Worm (Caenorhabditis elegans): ENCODE results near the gene cpt-4.

The cpt-4 gene

DNA sequence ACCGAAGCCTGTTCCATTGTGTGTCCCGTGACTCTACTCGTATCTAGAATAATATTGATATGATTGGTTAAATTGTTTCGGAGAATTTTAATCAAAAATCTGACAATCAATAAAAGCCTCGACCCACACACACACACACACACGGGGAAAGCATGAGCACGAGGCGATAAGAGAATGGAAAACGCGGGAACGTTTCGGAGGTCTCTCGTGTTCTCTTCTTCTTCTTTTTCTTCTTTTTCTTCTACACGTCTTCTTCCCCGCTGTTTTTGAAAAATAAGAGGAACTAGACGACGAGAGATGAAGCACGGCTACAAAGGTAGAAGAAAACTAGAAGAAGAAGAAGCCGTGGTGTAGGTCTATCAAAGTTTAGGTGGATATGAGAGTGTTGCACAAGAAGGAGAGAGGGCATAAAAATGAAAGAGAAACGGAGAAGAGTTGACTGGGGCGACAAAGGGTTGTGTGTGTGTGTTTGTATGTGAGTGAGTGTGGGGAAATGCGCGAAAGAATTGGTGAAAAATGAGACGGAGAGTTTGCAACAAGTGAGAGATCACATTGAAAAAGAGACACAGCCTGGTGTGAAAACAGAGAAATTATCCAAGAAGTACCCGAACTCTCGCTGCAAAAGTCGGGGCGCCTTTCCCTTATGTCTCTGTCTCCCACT is 37.4 kb upstream of the cpt-4 start, which contains the start of gene mlk-1 (continued):
- TF ChIP-seq fkh-10 (GFP tag; optimal IDR thresholded peaks at IDR 0.05) (peak; percentile 89), nhr-11 (tag; optimal IDR thresholded peaks at IDR 0.05) (peak; percentile 66), nhr-77 (tag; optimal IDR thresholded peaks at IDR 0.05) (no peak), sea-2 (GFP tag; optimal IDR thresholded peaks at IDR 0.05) (no peak), lsy-12 (tag; optimal IDR thresholded peaks at IDR 0.05) (peak; percentile 5), jun-1 (tag; optimal IDR thresholded peaks at IDR 0.05) (peak; percentile 38), ama-1 (optimal IDR thresholded peaks at IDR 0.05) (peak; percentile 26), lin-15B (tag; optimal IDR thresholded peaks at IDR 0.05) (peak; percentile 44), ZK546.5 (tag; optimal IDR thresholded peaks at IDR 0.05) (no peak), hmg-11 (tag; optimal IDR thresholded peaks at IDR 0.05) (peak; percentile 89), unc-39 (tag; optimal IDR thresholded peaks at IDR 0.05) (no peak), lin-39 (tag; optimal IDR thresholded peaks at IDR 0.05) (peak; percentile 68), nhr-12 (tag; optimal IDR thresholded peaks at IDR 0.05) (no peak), egl-5 (tag; optimal IDR thresholded peaks at IDR 0.05) (no peak), pha-4 (tag; optimal IDR thresholded peaks at IDR 0.05) (peak; percentile 69)

ce11 chrV:5053335-5053734 is 25.8 kb upstream of the cpt-4 start, which contains the start of gene cwp-4:
TSS of gene cwp-4 (plus strand) at chrV:5053635.
- TF ChIP-seq sea-2 (GFP tag; optimal IDR thresholded peaks at IDR 0.05) (no peak), ZK546.5 (tag; optimal IDR thresholded peaks at IDR 0.05) (no peak), tbx-2 (tag; optimal IDR thresholded peaks at IDR 0.05) (no peak), mml-1 (tag; optimal IDR thresholded peaks at IDR 0.05) (no peak), ztf-4 (tag; optimal IDR thresholded peaks at IDR 0.05) (no peak), nhr-12 (tag; optimal IDR thresholded peaks at IDR 0.05) (no peak), fkh-2 (tag; optimal IDR thresholded peaks at IDR 0.05) (no peak), daf-12 (tag; optimal IDR thresholded peaks at IDR 0.05) (no peak), nhr-28 (tag; optimal IDR thresholded peaks at IDR 0.05) (no peak)

DNA sequence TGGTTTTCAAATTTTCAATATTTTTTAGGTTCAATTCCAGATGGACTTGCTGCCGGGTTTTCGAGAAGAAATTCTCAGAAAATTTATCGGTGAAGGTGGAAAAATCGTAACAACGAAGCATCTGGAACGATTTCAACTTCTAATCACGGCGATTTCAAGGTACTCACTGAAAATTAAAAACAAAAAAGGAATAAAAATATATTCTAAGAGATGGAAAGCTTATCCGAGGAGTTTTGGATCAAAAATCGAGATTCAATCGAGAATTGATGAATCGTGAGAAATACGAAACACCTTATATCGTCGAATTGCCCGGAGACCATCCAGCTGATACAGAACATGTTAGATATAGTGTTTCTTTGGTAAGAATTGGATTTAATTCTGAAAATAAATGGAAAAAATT is 24.7 kb upstream of the cpt-4 start, which contains the start of gene K11D12.12:
Gene K11D12.12, plus strand, starts transcription at position 29 of the 400 bp plus-strand sequence.
- TF ChIP-seq ceh-16 (tag; optimal IDR thresholded peaks at IDR 0.05) (no peak), hmg-11 (tag; optimal IDR thresholded peaks at IDR 0.05) (no peak), lin-39 (tag; optimal IDR thresholded peaks at IDR 0.05) (no peak), lsy-12 (tag; optimal IDR thresholded peaks at IDR 0.05) (no peak), nhr-77 (tag; optimal IDR thresholded peaks at IDR 0.05) (no peak), snpc-4 (tag; optimal IDR thresholded peaks at IDR 0.05) (no peak), mdl-1 (tag; optimal IDR thresholded peaks at IDR 0.05) (no peak), tbx-2 (tag; optimal IDR thresholded peaks at IDR 0.05) (no peak), ZK546.5 (tag; optimal IDR thresholded peaks at IDR 0.05) (no peak)

DNA sequence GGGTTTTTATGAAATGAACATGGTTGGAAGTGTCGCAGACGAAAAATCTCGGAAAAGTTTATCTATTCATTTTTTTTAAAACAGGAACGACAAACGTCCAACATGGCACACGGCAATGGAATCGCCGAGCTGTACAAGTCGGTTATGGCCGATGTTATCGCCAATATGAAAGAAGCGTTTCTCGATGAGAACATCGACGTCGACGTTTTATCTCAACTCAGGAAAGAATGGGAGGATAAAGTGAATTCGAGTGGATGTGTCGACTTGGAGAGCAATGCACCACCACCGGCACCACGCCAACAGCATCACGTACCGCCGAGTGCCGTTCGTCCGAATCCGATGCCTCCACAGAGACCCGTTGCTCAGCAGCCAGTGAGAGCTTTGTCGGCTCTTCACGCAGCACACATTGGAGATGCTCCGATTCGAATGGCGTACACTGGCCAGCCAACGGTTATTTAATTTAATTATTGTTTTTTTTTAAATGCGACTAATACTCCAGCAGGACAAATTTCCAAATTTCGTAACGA is 22.6 kb upstream of the cpt-4 start:
- TF ChIP-seq fkh-2 (tag; optimal IDR thresholded peaks at IDR 0.05) (no peak), nhr-11 (tag; optimal IDR thresholded peaks at IDR 0.05) (no peak), ceh-28 (tag; optimal IDR thresholded peaks at IDR 0.05) (no peak), nhr-25 (tag; optimal IDR thresholded peaks at IDR 0.05) (no peak), tbx-2 (tag; optimal IDR thresholded peaks at IDR 0.05) (no peak), ztf-11 (tag; optimal IDR thresholded peaks at IDR 0.05) (no peak), nhr-43 (tag; optimal IDR thresholded peaks at IDR 0.05; ENCODE audit: poor library complexity, severe bottlenecking) (no peak), mml-1 (tag; optimal IDR thresholded peaks at IDR 0.05) (no peak), zag-1 (tag; optimal IDR thresholded peaks at IDR 0.05) (no peak), pha-4 (tag; optimal IDR thresholded peaks at IDR 0.05) (no peak), unc-39 (tag; optimal IDR thresholded peaks at IDR 0.05) (no peak), nhr-67 (tag; optimal IDR thresholded peaks at IDR 0.05) (no peak), ceh-82 (tag; optimal IDR thresholded peaks at IDR 0.05) (no peak), ztf-4 (tag; optimal IDR thresholded peaks at IDR 0.05) (no peak), ceh-9 (tag; optimal IDR thresholded peaks at IDR 0.05) (no peak), lin-15B (tag; optimal IDR thresholded peaks at IDR 0.05) (no peak), snpc-4 (tag; optimal IDR thresholded peaks at IDR 0.05) (no peak), nhr-237 (tag; optimal IDR thresholded peaks at IDR 0.05) (no peak)

- TF ChIP-seq ceh-16 (tag; optimal IDR thresholded peaks at IDR 0.05) (no peak), eor-1 (tag; optimal IDR thresholded peaks at IDR 0.05) (peak in 1 of 2 experiments; percentile 27), nhr-77 (tag; optimal IDR thresholded peaks at IDR 0.05) (peak; percentile 49), nhr-28 (tag; optimal IDR thresholded peaks at IDR 0.05) (no peak), tbx-2 (tag; optimal IDR thresholded peaks at IDR 0.05) (peak; percentile 85), egl-5 (tag; optimal IDR thresholded peaks at IDR 0.05) (peak; percentile 89), mml-1 (tag; optimal IDR thresholded peaks at IDR 0.05) (no peak), pha-4 (tag; optimal IDR thresholded peaks at IDR 0.05) (peak; percentile 94), fkh-2 (tag; optimal IDR thresholded peaks at IDR 0.05) (no peak), ztf-4 (tag; optimal IDR thresholded peaks at IDR 0.05) (peak; percentile 43), jun-1 (tag; optimal IDR thresholded peaks at IDR 0.05) (peak; percentile 95), egl-27 (tag; optimal IDR thresholded peaks at IDR 0.05) (peak; percentile 26), nhr-23 (tag; optimal IDR thresholded peaks at IDR 0.05) (peak; percentile 88), hmg-11 (tag; optimal IDR thresholded peaks at IDR 0.05) (peak; percentile 38), ama-1 (optimal IDR thresholded peaks at IDR 0.05) (peak; percentile 96), skn-1 (tag; optimal IDR thresholded peaks at IDR 0.05) (peak; percentile 77), nfya-1 (tag; optimal IDR thresholded peaks at IDR 0.05; ENCODE audit: insufficient read depth) (peak; percentile 95), nhr-67 (tag; optimal IDR thresholded peaks at IDR 0.05) (no peak), lin-39 (tag; optimal IDR thresholded peaks at IDR 0.05) (peak; percentile 85), ztf-11 (tag; optimal IDR thresholded peaks at IDR 0.05) (peak; percentile 2), fkh-10 (GFP tag; optimal IDR thresholded peaks at IDR 0.05) (peak; percentile 84), elt-3 (tag; optimal IDR thresholded peaks at IDR 0.05) (peak in 1 of 3 experiments; percentile 12), nhr-12 (tag; optimal IDR thresholded peaks at IDR 0.05) (no peak)
Observed at ce11 chrV:5049333-5049942, 21.9 kb upstream of the cpt-4 start, which contains the start of the genes pqn-51 and K11D12.14. TSS of gene pqn-51 (plus strand) at chrV:5049607. TSS of gene K11D12.14 (plus strand) at chrV:5049636.

All from whole organism, L3 larva.